Worm (Caenorhabditis elegans) whole organism, mixed stage, embryonic: ENCODE measurements around the gene F13D12.3.

Experiments
- M03D4.4 ChIP-seq: sonication (generic microtip); optimal IDR thresholded peaks from 2 replicates; lab custom pipeline; 2017; ENCODE audit warnings: mild to moderate bottlenecking, missing genetic modification characterization, missing compliant biosample characterization
- bed-3 ChIP-seq: fragments of 200-800 bp; sonication (Bioruptor generic); optimal IDR thresholded peaks from 3 replicates; lab custom pipeline; 2018; ENCODE audit warnings: mild to moderate bottlenecking, missing genetic modification characterization, moderate library complexity, missing compliant biosample characterization
- ceh-39 ChIP-seq: fragments of 150-350 bp; optimal IDR thresholded peaks from 2 replicates; lab custom pipeline; 2014; ENCODE audit warnings: missing biosample characterization, missing genetic modification characterization
- ceh-43 ChIP-seq: fragments of 200-800 bp; sonication (Bioruptor generic); optimal IDR thresholded peaks from 2 replicates; lab custom pipeline; 2018; ENCODE audit warnings: mild to moderate bottlenecking, missing genetic modification characterization, moderate library complexity, missing compliant biosample characterization
- ceh-83 ChIP-seq: fragments of 200-800 bp; sonication (Bioruptor generic); optimal IDR thresholded peaks from 2 replicates; lab custom pipeline; 2018; ENCODE audit warnings: mild to moderate bottlenecking, missing genetic modification characterization, missing compliant biosample characterization
- ces-1 ChIP-seq: fragments of 150-350 bp; optimal IDR thresholded peaks from 2 replicates; lab custom pipeline; 2014; ENCODE audit warnings: missing biosample characterization, missing genetic modification reagents, missing genetic modification characterization
- cnd-1 ChIP-seq: fragments of 200-800 bp; sonication (Bioruptor generic); optimal IDR thresholded peaks from 2 replicates; lab custom pipeline; 2018; ENCODE audit warnings: mild to moderate bottlenecking, missing genetic modification characterization, missing compliant biosample characterization
- drap-1 ChIP-seq: fragments of 200-800 bp; sonication (Bioruptor generic); optimal IDR thresholded peaks from 3 replicates; lab custom pipeline; 2018; ENCODE audit warnings: mild to moderate bottlenecking, missing genetic modification characterization, missing compliant biosample characterization
- elt-1 ChIP-seq: sonication (generic microtip); optimal IDR thresholded peaks from 2 replicates; lab custom pipeline; 2017; ENCODE audit warnings: missing genetic modification characterization, mild to moderate bottlenecking, missing compliant biosample characterization, antibody characterized with exemption, moderate library complexity, borderline replicate concordance; ENCODE audit not compliant: insufficient read depth
- elt-3 ChIP-seq: fragments of 150-350 bp; optimal IDR thresholded peaks from 2 replicates; lab custom pipeline; 2014; ENCODE audit warnings: missing biosample characterization, missing genetic modification characterization
- flh-1 ChIP-seq: fragments of 200-800 bp; sonication (Bioruptor generic); optimal IDR thresholded peaks from 2 replicates; lab custom pipeline; 2018; ENCODE audit warnings: mild to moderate bottlenecking, missing genetic modification characterization, moderate library complexity, missing compliant biosample characterization
- ham-2 ChIP-seq: fragments of 200-800 bp; sonication (Bioruptor generic); optimal IDR thresholded peaks from 2 replicates; lab custom pipeline; 2018; ENCODE audit warnings: mild to moderate bottlenecking, missing genetic modification characterization, missing compliant biosample characterization
- hlh-1 ChIP-seq: fragments of 150-350 bp; optimal IDR thresholded peaks from 2 replicates; lab custom pipeline; 2014; ENCODE audit warnings: missing biosample characterization, missing genetic modification reagents, missing genetic modification characterization
- lin-13 ChIP-seq: fragments of 150-350 bp; optimal IDR thresholded peaks from 2 replicates; lab custom pipeline; 2014; ENCODE audit warnings: missing biosample characterization, missing genetic modification characterization
- lin-32 ChIP-seq: fragments of 200-800 bp; sonication (Bioruptor generic); optimal IDR thresholded peaks from 2 replicates; lab custom pipeline; 2018; ENCODE audit warnings: mild to moderate bottlenecking, missing genetic modification characterization, missing compliant biosample characterization
- lsy-2 ChIP-seq: fragments of 150-350 bp; optimal IDR thresholded peaks from 2 replicates; lab custom pipeline; 2014; ENCODE audit warnings: missing biosample characterization, missing genetic modification characterization
- mab-5 ChIP-seq: fragments of 150-350 bp; optimal IDR thresholded peaks from 2 replicates; lab custom pipeline; 2014; ENCODE audit warnings: missing biosample characterization, missing genetic modification characterization
- mep-1 ChIP-seq: fragments of 150-350 bp; optimal IDR thresholded peaks from 2 replicates; lab custom pipeline; 2017; ENCODE audit warnings: missing biosample characterization, missing genetic modification reagents, missing genetic modification characterization, inconsistent platforms
- mls-2 ChIP-seq: sonication (generic microtip); optimal IDR thresholded peaks from 2 replicates; lab custom pipeline; 2016; ENCODE audit warnings: mild to moderate bottlenecking, missing genetic modification characterization, moderate library complexity, missing compliant biosample characterization
- nhr-2 ChIP-seq: fragments of 150-350 bp; optimal IDR thresholded peaks from 2 replicates; lab custom pipeline; 2014; ENCODE audit warnings: missing biosample characterization, missing genetic modification characterization
- nhr-237 ChIP-seq: fragments of 150-350 bp; optimal IDR thresholded peaks from 2 replicates; lab custom pipeline; 2014; ENCODE audit warnings: missing biosample characterization, missing genetic modification characterization
- nhr-28 ChIP-seq: fragments of 150-350 bp; optimal IDR thresholded peaks from 2 replicates; lab custom pipeline; 2014; ENCODE audit warnings: missing biosample characterization, missing genetic modification characterization
- pha-4 ChIP-seq: fragments of 150-350 bp; optimal IDR thresholded peaks from 2 replicates; lab custom pipeline; 2018; ENCODE audit warnings: missing biosample characterization, missing genetic modification reagents, missing genetic modification characterization
- sem-2 ChIP-seq: fragments of 200-800 bp; sonication (Bioruptor generic); optimal IDR thresholded peaks from 2 replicates; lab custom pipeline; 2018; ENCODE audit warnings: mild to moderate bottlenecking, missing genetic modification characterization, missing compliant biosample characterization
- snpc-4 ChIP-seq: fragments of 150-350 bp; optimal IDR thresholded peaks from 2 replicates; lab custom pipeline; 2014; ENCODE audit warnings: missing biosample characterization, missing genetic modification characterization
- sptf-1 ChIP-seq: sonication (generic microtip); optimal IDR thresholded peaks from 2 replicates; lab custom pipeline; 2017; ENCODE audit warnings: mild to moderate bottlenecking, missing genetic modification characterization, moderate library complexity, missing compliant biosample characterization
- tbx-8 ChIP-seq: fragments of 200-800 bp; sonication (Bioruptor generic); optimal IDR thresholded peaks from 2 replicates; lab custom pipeline; 2018; ENCODE audit warnings: mild to moderate bottlenecking, missing genetic modification characterization, moderate library complexity, missing compliant biosample characterization
- unc-120 ChIP-seq: sonication (generic microtip); optimal IDR thresholded peaks from 2 replicates; lab custom pipeline; 2017; ENCODE audit warnings: missing genetic modification characterization, missing compliant biosample characterization; ENCODE audit not compliant: poor library complexity, severe bottlenecking
- unc-39 ChIP-seq: fragments of 150-350 bp; optimal IDR thresholded peaks from 2 replicates; lab custom pipeline; 2014; ENCODE audit warnings: missing biosample characterization, missing genetic modification characterization
- unc-62 ChIP-seq: fragments of 150-350 bp; optimal IDR thresholded peaks from 2 replicates; lab custom pipeline; 2014; ENCODE audit warnings: missing biosample characterization, missing genetic modification reagents, missing genetic modification characterization
- ztf-11 ChIP-seq: fragments of 150-350 bp; optimal IDR thresholded peaks from 2 replicates; lab custom pipeline; 2014; ENCODE audit warnings: missing biosample characterization, missing genetic modification characterization

F13D12.3 gene

DNA sequence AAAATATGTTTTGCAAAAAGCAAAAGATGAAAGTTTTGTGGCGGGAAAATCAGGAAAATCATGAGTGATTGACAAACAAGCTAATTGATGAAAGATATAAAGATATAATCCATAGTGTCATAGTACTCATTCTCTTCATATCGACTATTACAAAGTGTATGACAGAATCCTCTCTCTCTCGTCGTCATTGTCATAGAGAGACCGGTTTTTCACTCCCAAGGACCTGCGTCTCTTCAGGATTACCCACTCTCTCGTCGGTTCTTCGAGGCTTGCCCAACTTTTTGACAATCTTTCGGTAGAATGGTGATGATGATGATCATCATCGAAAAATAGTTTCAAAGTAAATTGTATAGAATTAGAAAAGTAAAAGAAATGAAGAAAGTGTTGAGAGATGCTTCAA is 17.1 kb downstream of the F13D12.3 start:
- TF ChIP-seq unc-62 (GFP tag; lab: Kevin White, UChicago), result peak; percentile 87
- no peak for TF ChIP-seq elt-1
- TF ChIP-seq unc-39 (tag; lab: Kevin White, UChicago), result no peak
- TF ChIP-seq M03D4.4 (tag; lab: Kevin White, UChicago), result no peak
- peak; percentile 29 for TF ChIP-seq unc-120 (tag; lab: Kevin White, UChicago)
- TF ChIP-seq nhr-28 (tag; lab: Kevin White, UChicago), result no peak

- TF ChIP-seq bed-3 (no peak), nhr-28 (tag; lab: Kevin White, UChicago) (no peak), mab-5 (no peak), ceh-83 (GFP tag; lab: Kevin White, UChicago) (no peak), nhr-237 (tag; lab: Kevin White, UChicago) (no peak), drap-1 (GFP tag; lab: Kevin White, UChicago) (no peak), hlh-1 (no peak), M03D4.4 (tag; lab: Kevin White, UChicago) (no peak), tbx-8 (no peak), unc-62 (GFP tag; lab: Kevin White, UChicago) (no peak), ces-1 (GFP tag; lab: Kevin White, UChicago) (no peak), mep-1 (tag; lab: Kevin White, UChicago) (no peak), ham-2 (no peak), elt-1 (no peak), lin-32 (GFP tag; lab: Kevin White, UChicago) (no peak), nhr-2 (tag; lab: Kevin White, UChicago) (no peak), ceh-39 (tag; lab: Kevin White, UChicago) (no peak), unc-120 (tag; lab: Kevin White, UChicago) (no peak), sptf-1 (no peak), ceh-43 (GFP tag; lab: Kevin White, UChicago) (no peak)
- TF ChIP-seq, all 35 proteins: peak for 0
These were observed 19.0 kb downstream of the F13D12.3 start, which contains the start of gene ctsa-1.2 for ce11 chrII:11739199-11739598. TSS of gene ctsa-1.2 (plus strand) at chrII:11739358.

ce11 chrII:11742320-11742719 is 22.1 kb downstream of the F13D12.3 start:
- TF ChIP-seq ces-1 (GFP tag; lab: Kevin White, UChicago), result peak; percentile 11
- TF ChIP-seq flh-1 (GFP tag; lab: Kevin White, UChicago), result no peak

DNA sequence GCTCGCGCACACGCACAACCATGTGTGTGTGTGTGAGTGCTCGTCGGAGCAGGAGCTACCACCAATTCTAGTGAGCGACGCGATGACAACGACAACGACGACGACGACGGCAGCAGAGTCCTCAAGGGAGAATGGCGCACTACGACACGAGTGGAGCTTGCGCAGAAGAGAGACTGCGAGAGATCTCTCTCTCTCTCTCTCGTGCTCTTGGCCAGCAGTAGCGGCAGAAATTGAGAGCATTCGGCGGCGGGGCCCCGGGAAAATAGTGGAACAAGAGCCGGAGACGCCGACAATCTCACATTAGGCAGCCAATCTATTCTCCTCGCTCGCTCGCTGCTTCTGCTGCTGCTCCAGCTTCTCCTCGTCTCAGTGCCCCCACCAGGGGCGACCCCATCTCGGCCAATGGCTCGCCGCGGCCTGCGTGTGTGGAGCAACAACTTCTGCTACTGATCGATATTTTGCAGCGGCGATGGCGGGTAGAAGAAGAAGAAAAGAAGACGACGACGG is 26.6 kb downstream of the F13D12.3 start:
- TF ChIP-seq lsy-2 (peak; percentile 23), snpc-4 (tag; lab: Kevin White, UChicago) (no peak), ceh-39 (tag; lab: Kevin White, UChicago) (no peak), nhr-237 (tag; lab: Kevin White, UChicago) (peak; percentile 33), bed-3 (peak; percentile 26), unc-39 (tag; lab: Kevin White, UChicago) (no peak), cnd-1 (tag; lab: Kevin White, UChicago) (peak; percentile 39), sem-2 (GFP tag; lab: Kevin White, UChicago) (no peak), unc-120 (tag; lab: Kevin White, UChicago) (peak; percentile 82), M03D4.4 (tag; lab: Kevin White, UChicago) (peak; percentile 43), lin-13 (tag; lab: Kevin White, UChicago) (no peak), nhr-28 (tag; lab: Kevin White, UChicago) (no peak), mls-2 (tag; lab: Kevin White, UChicago) (peak; percentile 74), pha-4 (no peak), ham-2 (no peak), lin-32 (GFP tag; lab: Kevin White, UChicago) (peak; percentile 27), unc-62 (GFP tag; lab: Kevin White, UChicago) (peak; percentile 36), ces-1 (GFP tag; lab: Kevin White, UChicago) (peak; percentile 38), ztf-11 (peak; percentile 17), drap-1 (GFP tag; lab: Kevin White, UChicago) (peak; percentile 22), ceh-83 (GFP tag; lab: Kevin White, UChicago) (peak; percentile 64), elt-3 (no peak), flh-1 (GFP tag; lab: Kevin White, UChicago) (peak; percentile 51), mab-5 (no peak), sptf-1 (peak; percentile 82)
- TF ChIP-seq, all 35 proteins: peak for 15
